Fruit fly (Drosophila melanogaster): Measurements from ENCODE around the gene acj6.

acj6 gene

DNA sequence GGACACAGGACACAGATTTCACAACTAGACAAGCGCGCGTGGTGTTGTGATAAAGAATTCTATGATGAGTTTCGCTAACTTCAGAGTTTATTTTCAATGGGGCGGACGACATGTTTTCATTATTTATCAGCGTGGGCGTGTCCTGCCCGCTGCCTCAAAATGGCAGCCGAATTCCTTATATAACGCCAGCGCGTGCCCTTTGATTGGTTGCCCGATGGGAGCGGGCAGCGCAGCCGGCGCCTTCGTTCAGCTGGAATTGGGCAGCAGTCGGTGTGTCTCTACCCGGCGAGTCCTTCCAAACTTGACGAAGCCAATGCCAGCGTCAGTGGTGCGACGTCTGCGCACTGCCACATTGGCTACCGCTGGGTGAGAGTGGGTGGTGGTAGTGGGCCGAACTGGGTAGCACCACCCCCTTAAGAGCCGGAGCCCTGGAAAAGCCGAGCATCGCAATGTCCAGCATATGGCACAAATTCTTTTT lies at the start of gene acj6:
TSS of gene acj6 (minus strand) at position 51 of the 478 bp plus-strand sequence.
- TF ChIP-seq ttk (optimal IDR thresholded peaks at IDR 0.05): no peak
- no peak for TF ChIP-seq Sin3A (optimal IDR thresholded peaks at IDR 0.05)

DNA sequence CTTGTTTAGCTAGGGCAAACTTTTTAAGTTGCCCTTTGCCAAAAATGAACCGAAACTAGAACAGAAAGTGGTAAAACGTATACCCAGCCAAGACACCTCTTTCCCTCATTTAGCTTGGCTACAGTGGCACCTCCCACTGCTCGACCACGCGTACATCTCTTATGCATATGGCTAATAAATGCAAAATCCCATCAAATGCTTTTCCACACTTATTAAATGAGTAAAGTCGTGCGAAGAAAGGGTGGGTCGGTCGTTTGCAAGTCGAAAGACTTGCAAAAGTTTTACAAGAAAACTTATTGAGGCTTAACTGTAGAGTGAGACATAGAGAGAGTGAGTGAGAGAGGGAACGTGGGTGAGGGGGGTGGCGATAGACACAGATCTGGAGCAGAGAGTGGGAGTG lies 27.9 kb upstream of the acj6 start:
- no peak for TF ChIP-seq h (optimal IDR thresholded peaks at IDR 0.05)
- TF ChIP-seq ttk (optimal IDR thresholded peaks at IDR 0.05): no peak
- no peak for TF ChIP-seq insv (optimal IDR thresholded peaks at IDR 0.05)
- no peak for TF ChIP-seq Sin3A (optimal IDR thresholded peaks at IDR 0.05)
- TF ChIP-seq psq (optimal IDR thresholded peaks at IDR 0.05): no peak
- no peak for TF ChIP-seq Myc (optimal IDR thresholded peaks at IDR 0.05)

DNA sequence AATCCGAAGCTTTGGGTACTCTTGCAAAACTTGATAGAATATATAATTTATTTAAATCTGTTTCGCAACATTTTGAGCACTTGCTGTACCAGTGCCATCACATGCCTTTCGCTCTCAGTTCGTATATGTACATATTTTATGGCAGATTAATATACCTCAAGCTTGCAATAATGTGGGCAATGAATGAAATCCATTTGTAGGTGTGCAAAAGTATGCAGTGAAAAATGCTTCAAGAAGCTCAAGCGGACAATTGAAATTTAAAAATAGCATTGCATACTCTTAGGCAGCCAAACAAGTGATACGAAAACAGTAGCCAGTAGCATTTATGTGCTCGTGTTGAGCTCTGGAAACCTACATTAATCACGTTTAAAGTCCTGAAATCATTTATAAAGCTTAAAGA lies 23.0 kb upstream of the acj6 start:
- TF ChIP-seq h (optimal IDR thresholded peaks at IDR 0.05): no peak
- no peak for TF ChIP-seq psq (optimal IDR thresholded peaks at IDR 0.05)
- no peak for TF ChIP-seq Myc (optimal IDR thresholded peaks at IDR 0.05)
- no peak for TF ChIP-seq ttk (optimal IDR thresholded peaks at IDR 0.05)
- TF ChIP-seq Sin3A (optimal IDR thresholded peaks at IDR 0.05): no peak
- no peak for TF ChIP-seq insv (optimal IDR thresholded peaks at IDR 0.05)

DNA sequence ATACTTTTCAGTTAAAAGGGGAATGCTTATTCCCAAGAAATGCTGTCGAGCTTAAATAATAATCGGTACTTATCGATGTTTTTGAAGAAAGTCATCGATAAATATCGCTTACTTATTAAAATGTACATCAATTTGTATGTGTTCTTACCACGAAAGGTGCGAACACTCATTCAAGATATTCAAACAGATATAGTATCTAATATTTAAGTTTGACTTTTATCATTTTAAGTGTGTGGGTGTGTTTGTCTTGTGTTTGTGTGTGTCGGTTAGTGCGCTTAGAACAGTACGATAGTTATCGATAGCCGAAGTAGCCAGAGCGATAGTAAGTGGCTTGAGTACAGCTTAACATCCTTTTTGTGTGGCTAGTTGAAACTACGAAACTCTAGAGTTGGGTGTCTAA lies 8.5 kb upstream of the acj6 start:
- TF ChIP-seq psq (optimal IDR thresholded peaks at IDR 0.05): no peak
- no peak for TF ChIP-seq h (optimal IDR thresholded peaks at IDR 0.05)
- TF ChIP-seq Myc (optimal IDR thresholded peaks at IDR 0.05): no peak
- no peak for TF ChIP-seq ttk (optimal IDR thresholded peaks at IDR 0.05)
- no peak for TF ChIP-seq Sin3A (optimal IDR thresholded peaks at IDR 0.05)
- TF ChIP-seq insv (optimal IDR thresholded peaks at IDR 0.05): no peak

DNA sequence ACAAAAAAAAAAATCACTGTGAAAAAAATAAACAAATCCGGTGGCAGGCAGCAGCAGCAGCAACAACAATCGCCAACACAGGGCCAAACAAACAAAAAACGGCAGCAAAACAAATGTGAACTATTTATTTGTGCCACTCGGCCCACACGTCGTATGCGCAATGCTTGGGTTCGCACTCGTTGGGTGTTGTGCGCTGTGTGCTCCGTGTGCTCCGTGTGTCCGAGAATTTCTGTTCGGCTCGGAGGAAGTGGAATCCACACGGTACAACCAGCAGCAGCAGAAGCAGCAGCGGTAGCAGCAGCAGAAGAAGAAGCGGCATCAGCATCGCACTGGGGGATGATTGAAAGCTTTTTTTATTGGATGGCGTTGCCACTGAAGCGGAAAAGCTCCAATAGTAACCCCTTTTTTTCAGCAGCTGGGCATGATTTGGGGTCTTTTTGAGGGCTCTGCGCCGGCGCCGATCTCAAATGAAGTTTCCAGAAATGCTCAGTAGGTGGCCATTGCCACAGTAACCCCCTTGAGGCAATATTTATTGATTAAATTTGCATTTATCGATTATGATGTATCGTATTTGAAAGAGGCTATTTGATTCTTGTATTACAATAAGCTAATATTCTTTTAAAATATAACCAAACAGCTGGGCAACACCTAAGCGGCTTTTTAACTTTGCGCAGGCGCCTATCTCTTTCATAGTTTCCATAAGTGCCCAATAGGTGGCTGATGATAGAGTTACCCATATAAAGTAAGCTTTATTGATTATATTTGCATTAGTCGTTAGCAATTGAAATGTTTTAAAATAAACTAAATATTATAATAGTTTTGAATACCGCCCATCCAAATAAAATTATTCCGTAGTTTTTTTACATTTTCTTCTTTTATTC lies 6.6 kb upstream of the acj6 start, which contains the start of gene CG9164:
TSS of gene CG9164 (minus strand) at position 266 of the 881 bp plus-strand sequence.
- TF ChIP-seq Myc (optimal IDR thresholded peaks at IDR 0.05): no peak
- TF ChIP-seq ttk (optimal IDR thresholded peaks at IDR 0.05): no peak
- no peak for TF ChIP-seq h (optimal IDR thresholded peaks at IDR 0.05)
- no peak for TF ChIP-seq insv (optimal IDR thresholded peaks at IDR 0.05)
- no peak for TF ChIP-seq psq (optimal IDR thresholded peaks at IDR 0.05)
- no peak for TF ChIP-seq Sin3A (optimal IDR thresholded peaks at IDR 0.05)

DNA sequence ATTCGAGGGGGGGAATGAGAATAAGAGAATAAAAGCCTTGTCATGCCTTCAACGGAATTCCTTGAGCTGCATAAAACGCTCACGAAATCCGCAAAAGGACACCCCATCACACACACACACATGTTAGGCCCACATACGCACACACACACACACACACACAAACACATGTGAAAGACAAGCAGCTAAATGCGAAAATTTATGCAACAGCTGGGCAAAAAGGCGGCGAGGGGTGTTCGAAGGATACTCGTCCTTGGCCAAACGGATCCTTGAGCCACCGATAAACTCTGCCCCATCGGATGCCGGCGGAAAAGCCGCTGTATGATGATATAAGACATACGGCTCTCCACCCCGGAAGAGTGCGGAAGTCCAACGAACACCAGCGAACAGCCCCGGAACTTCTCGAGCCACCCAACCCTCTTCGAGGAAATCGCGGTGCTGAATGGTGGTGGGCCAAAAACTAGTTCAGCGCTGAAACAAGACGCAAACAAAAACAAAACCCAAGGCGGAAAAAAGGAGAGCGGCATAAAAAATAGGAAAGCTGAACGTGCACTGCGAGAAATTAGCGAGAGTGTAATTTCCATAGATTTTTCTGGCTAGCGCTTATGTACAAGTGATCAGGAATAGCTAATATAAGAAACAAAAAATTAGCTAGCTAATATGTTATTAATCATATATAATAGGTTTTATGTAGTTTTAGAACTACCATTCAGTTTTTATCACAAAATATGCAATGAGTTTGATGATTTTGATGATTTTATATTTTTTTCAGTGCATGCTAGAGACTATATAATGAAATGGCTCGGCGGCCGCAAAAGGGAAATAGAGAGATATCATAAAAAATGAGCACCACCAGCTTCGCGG lies 4.9 kb upstream of the acj6 start:
- TF ChIP-seq Sin3A (optimal IDR thresholded peaks at IDR 0.05): no peak
- TF ChIP-seq ttk (optimal IDR thresholded peaks at IDR 0.05): no peak

DNA sequence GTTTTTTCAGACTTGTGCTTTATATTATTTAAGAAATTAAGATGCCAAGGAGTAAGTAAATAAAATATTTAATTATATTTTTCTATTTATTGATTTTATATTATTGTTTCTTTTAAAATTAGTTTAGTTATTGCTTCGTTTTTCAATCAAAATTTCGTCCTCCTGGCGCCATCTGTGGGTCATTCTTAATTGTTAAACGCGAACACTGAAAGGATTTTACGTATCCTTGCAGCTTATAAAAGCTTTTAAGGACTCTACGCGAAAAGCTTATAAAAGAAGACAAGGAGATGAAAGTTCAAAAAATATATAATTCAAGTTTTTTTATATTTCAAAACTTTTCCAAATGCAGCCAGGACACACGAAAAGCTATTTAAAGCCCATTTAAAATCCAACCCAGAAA lies 1.3 kb upstream of the acj6 start:
- TF ChIP-seq ttk (optimal IDR thresholded peaks at IDR 0.05) (no peak), insv (optimal IDR thresholded peaks at IDR 0.05) (no peak), h (optimal IDR thresholded peaks at IDR 0.05) (no peak), Sin3A (optimal IDR thresholded peaks at IDR 0.05) (no peak), psq (optimal IDR thresholded peaks at IDR 0.05) (no peak), Myc (optimal IDR thresholded peaks at IDR 0.05) (no peak)

DNA sequence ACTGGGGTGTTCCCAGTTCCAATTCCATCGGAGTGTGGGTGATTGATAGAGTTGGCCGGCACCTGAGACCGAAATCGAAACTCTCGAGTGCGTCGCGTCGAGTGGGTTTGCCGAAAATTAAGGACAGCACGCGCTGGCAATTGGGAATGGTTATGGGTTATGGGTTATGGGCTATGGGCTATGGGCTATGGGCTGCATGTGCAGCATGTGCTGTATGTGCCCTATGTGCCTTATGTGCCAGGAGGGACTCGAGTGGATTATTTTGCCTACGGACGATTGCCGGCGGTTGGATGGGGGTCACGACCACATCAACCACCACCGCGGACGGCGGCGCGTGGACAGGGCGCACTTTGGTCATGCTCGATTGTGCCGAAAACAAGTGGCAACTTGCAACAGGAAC lies 8.8 kb downstream of the acj6 start:
- TF ChIP-seq h (optimal IDR thresholded peaks at IDR 0.05) (no peak), Myc (optimal IDR thresholded peaks at IDR 0.05) (no peak), Sin3A (optimal IDR thresholded peaks at IDR 0.05) (no peak), insv (optimal IDR thresholded peaks at IDR 0.05) (no peak), ttk (optimal IDR thresholded peaks at IDR 0.05) (no peak), psq (optimal IDR thresholded peaks at IDR 0.05) (no peak)

DNA sequence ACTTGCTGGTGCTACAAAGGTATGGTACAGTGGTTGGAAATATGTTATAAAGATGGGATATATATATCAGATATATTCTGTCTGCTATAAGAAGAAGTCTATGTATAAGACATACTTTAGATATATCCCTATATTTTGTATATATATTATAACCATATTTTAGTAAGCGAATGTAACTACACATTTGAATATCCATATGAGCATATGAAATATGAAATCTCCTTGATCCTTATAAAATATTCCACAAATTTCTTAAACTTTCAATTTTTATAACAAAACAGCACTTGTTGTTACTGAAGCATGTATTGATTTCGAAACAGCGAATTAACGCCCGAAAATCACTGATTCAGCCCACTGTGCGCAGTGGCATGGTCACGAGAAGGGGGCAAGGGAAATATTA lies 14.4 kb downstream of the acj6 start:
- no peak for TF ChIP-seq Sin3A (optimal IDR thresholded peaks at IDR 0.05)
- no peak for TF ChIP-seq ttk (optimal IDR thresholded peaks at IDR 0.05)
- no peak for TF ChIP-seq insv (optimal IDR thresholded peaks at IDR 0.05)
- TF ChIP-seq Myc (optimal IDR thresholded peaks at IDR 0.05): no peak
- TF ChIP-seq h (optimal IDR thresholded peaks at IDR 0.05): no peak
- TF ChIP-seq psq (optimal IDR thresholded peaks at IDR 0.05): no peak

DNA sequence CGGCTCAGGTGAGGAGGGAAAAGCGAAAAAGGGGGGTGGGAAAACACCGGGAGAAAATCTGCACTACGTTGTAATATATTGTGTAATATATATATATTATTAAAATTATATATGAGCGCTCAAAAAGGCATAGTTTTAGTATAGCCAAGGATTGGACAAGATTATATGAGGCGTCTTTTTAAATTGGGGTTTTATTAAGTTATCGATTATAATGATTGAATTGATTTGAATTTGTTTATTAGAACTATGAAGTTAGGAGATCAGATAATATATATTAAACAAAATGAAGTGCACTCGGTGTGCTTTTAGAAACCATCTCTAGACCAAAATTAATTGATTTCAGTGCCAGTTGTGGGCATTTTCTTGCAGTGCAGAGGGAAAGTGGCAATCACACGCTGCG lies 15.2 kb downstream of the acj6 start:
- TF ChIP-seq Sin3A (optimal IDR thresholded peaks at IDR 0.05): no peak
- no peak for TF ChIP-seq insv (optimal IDR thresholded peaks at IDR 0.05)
- TF ChIP-seq ttk (optimal IDR thresholded peaks at IDR 0.05): no peak
- TF ChIP-seq h (optimal IDR thresholded peaks at IDR 0.05): no peak
- TF ChIP-seq Myc (optimal IDR thresholded peaks at IDR 0.05): no peak

DNA sequence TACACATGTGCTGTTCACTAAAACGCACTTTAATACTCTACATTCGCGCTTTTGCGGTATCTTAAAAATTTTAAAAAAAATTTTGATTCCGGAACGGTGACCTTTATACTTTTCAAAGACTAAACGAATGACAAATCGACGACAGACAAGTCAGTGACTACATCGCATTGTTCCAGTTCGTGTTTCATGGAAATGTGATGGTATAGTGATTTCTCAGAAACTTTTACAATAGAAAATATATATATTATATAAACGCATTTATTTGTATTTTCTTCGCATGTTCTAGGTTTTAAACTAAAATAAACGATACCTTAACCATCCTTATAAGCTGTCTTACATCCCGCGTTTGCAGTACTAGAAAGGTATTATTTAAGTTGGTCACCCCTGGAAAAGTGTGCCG lies 17.9 kb downstream of the acj6 start, which contains the start of gene Pp1-13C:
TSS of gene Pp1-13C (minus strand) at position 101 of the 400 bp plus-strand sequence.
- TF ChIP-seq psq (optimal IDR thresholded peaks at IDR 0.05): no peak
- no peak for TF ChIP-seq ttk (optimal IDR thresholded peaks at IDR 0.05)
- no peak for TF ChIP-seq insv (optimal IDR thresholded peaks at IDR 0.05)
- TF ChIP-seq Myc (optimal IDR thresholded peaks at IDR 0.05): no peak
- TF ChIP-seq Sin3A (optimal IDR thresholded peaks at IDR 0.05): no peak
- TF ChIP-seq h (optimal IDR thresholded peaks at IDR 0.05): no peak

DNA sequence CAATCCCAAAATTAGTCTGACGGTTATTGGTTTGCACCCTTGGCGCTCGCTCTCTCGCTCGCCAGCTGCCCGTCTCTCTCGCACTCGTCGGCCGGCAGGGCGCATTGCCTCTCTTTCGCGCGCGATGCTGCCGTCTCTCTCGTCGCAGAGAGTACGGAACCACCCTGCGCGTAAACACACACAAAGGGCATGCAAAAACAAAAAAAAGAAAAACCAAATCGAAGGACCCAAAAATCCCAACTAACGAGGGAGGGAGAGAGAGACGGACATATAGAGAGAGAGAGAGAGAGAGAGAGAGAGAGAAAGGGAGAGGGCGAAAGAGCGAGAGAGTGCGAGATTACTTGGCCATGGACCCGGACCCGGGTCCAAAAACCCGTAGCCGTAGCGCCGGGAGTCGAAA lies 22.5 kb downstream of the acj6 start:
- TF ChIP-seq ttk (optimal IDR thresholded peaks at IDR 0.05) (no peak), Myc (optimal IDR thresholded peaks at IDR 0.05) (no peak), Sin3A (optimal IDR thresholded peaks at IDR 0.05) (no peak), insv (optimal IDR thresholded peaks at IDR 0.05) (no peak), h (optimal IDR thresholded peaks at IDR 0.05) (no peak), psq (optimal IDR thresholded peaks at IDR 0.05) (no peak)

Data from Kc167 (cell line).